Fruit fly (Drosophila melanogaster) Kc167 (cell line): ENCODE results near the gene CG31358.

Experiments used
- Myc ChIP-seq: fragments of >200 bp; optimal IDR thresholded peaks from 2 replicates; lab custom pipeline; 2017; ENCODE audit warnings: missing external identifiers
- Sin3A ChIP-seq: fragments of >200 bp; optimal IDR thresholded peaks from 2 replicates; lab custom pipeline; 2018; ENCODE audit warnings: missing external identifiers
- h ChIP-seq: fragments of >200 bp; optimal IDR thresholded peaks from 3 replicates; lab custom pipeline; 2018; ENCODE audit warnings: missing external identifiers
- insv ChIP-seq: fragments of >200 bp; optimal IDR thresholded peaks from 3 replicates; lab custom pipeline; 2018; ENCODE audit warnings: missing external identifiers
- psq ChIP-seq: fragments of >200 bp; optimal IDR thresholded peaks from 2 replicates; lab custom pipeline; 2017; ENCODE audit warnings: missing external identifiers
- ttk ChIP-seq: sonication (Bioruptor generic); optimal IDR thresholded peaks from 2 replicates; lab custom pipeline; 2017; ENCODE audit warnings: missing external identifiers

DNA sequence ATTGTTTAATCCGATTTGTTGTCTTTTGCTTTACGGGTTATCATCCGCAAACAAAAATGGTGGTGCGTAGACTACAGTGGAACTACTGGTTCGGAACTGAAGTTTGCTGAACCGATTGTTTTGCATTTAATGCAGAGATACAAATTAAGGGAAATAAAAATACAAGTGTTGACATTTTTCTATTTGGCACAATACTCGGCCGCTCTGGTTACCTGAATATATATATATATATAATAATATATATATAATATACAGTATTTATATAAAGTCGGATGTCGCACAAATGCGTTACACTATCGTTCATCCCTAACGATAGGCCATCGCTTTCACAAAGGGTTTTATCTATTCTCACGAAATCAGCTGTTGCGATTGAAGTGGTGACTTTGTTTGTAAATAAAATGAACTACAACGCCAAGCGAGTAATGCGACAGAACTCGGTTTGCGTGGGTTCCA is 14.7 kb downstream of the CG31358 start, which contains the start of the genes DCAF12 and Spt3:
- TF ChIP-seq ttk (lab: Kevin White, UChicago): no peak
- TF ChIP-seq Sin3A: no peak
- TF ChIP-seq h (lab: Kevin White, UChicago): no peak
- TF ChIP-seq Myc: no peak
- TF ChIP-seq psq (lab: Kevin White, UChicago): no peak
- TF ChIP-seq insv (lab: Kevin White, UChicago): no peak
